Worm (Caenorhabditis elegans) whole organism, early embryonic: ENCODE results near the gene ZC190.5.

Experiments
- B0310.2 ChIP-seq: sonication (generic microtip); optimal IDR thresholded peaks from 2 replicates; lab custom pipeline; 2016; ENCODE audit warnings: mild to moderate bottlenecking, missing genetic modification characterization, missing compliant biosample characterization
- F13C5.2 ChIP-seq: sonication (generic microtip); optimal IDR thresholded peaks from 2 replicates; lab custom pipeline; 2017; ENCODE audit warnings: mild to moderate bottlenecking, missing genetic modification characterization, inconsistent platforms, missing compliant biosample characterization
- aly-1 ChIP-seq: sonication (generic microtip); optimal IDR thresholded peaks from 2 replicates; lab custom pipeline; 2016; ENCODE audit warnings: missing genetic modification characterization, missing compliant biosample characterization
- ama-1 ChIP-seq: fragments of 150-350 bp; optimal IDR thresholded peaks from 2 replicates; lab custom pipeline; 2014
- ceh-13 ChIP-seq: fragments of 200-800 bp; sonication (Bioruptor generic); optimal IDR thresholded peaks from 2 replicates; lab custom pipeline; 2018; ENCODE audit warnings: mild to moderate bottlenecking, missing genetic modification characterization, missing compliant biosample characterization
- ceh-36 ChIP-seq: sonication (generic microtip); optimal IDR thresholded peaks from 2 replicates; lab custom pipeline; 2016; ENCODE audit warnings: missing genetic modification characterization, inconsistent platforms, missing compliant biosample characterization
- ets-7 ChIP-seq: sonication (generic microtip); optimal IDR thresholded peaks from 2 replicates; lab custom pipeline; 2016; ENCODE audit warnings: missing genotype, missing genetic modification characterization, missing compliant biosample characterization
- flt-1 ChIP-seq: fragments of 200-800 bp; sonication (Bioruptor generic); IDR thresholded peaks from 2 replicates; pipeline ENCODE4 v1.3.6; 2022; ENCODE audit warnings: missing genetic modification characterization, missing compliant biosample characterization
- hmbx-1 ChIP-seq: sonication (generic microtip); optimal IDR thresholded peaks from 2 replicates; lab custom pipeline; 2016; ENCODE audit warnings: mild to moderate bottlenecking, missing genetic modification characterization, missing compliant biosample characterization
- hmg-4 ChIP-seq: fragments of 200-800 bp; sonication (Bioruptor generic); optimal IDR thresholded peaks from 2 replicates; lab custom pipeline; 2018; ENCODE audit warnings: mild to moderate bottlenecking, missing genetic modification characterization, missing compliant biosample characterization
- hnd-1 ChIP-seq: sonication (generic microtip); optimal IDR thresholded peaks from 2 replicates; lab custom pipeline; 2016; ENCODE audit warnings: missing genetic modification characterization, missing compliant biosample characterization
- pes-1 ChIP-seq: fragments of 200-800 bp; sonication (Bioruptor generic); IDR thresholded peaks from 2 replicates; pipeline ENCODE4 v1.3.6; 2022; ENCODE audit warnings: missing genetic modification reagents, missing genetic modification characterization, missing compliant biosample characterization
- scrt-1 ChIP-seq: fragments of 200-800 bp; sonication (Bioruptor generic); IDR thresholded peaks from 2 replicates; pipeline ENCODE4 v1.3.6; 2022; ENCODE audit warnings: missing genetic modification characterization, missing compliant biosample characterization
- sea-1 ChIP-seq: fragments of 200-800 bp; sonication (Bioruptor generic); conservative IDR thresholded peaks from 2 replicates; pipeline ENCODE4 v1.3.6; 2022; ENCODE audit warnings: missing genetic modification characterization, missing compliant biosample characterization
- tbx-11 ChIP-seq: fragments of 200-800 bp; sonication (Bioruptor generic); IDR thresholded peaks from 2 replicates; pipeline ENCODE4 v1.3.6; 2022; ENCODE audit warnings: missing genetic modification characterization, missing compliant biosample characterization
- tbx-37 ChIP-seq: fragments of 200-800 bp; sonication (Bioruptor generic); conservative IDR thresholded peaks from 2 replicates; pipeline ENCODE4 v1.3.6; 2022; ENCODE audit warnings: missing genetic modification reagents, missing genetic modification characterization, missing compliant biosample characterization
- tra-4 ChIP-seq: sonication (generic microtip); optimal IDR thresholded peaks from 2 replicates; lab custom pipeline; 2017; ENCODE audit warnings: missing genetic modification characterization, missing compliant biosample characterization

ZC190.5 gene

ce11 chrV:8632788-8633187 is 40.6 kb downstream of the ZC190.5 start:
- TF ChIP-seq tbx-37 (GFP tag; lab: Robert Waterston, UW) (no peak), flt-1 (no peak), tra-4 (tag; lab: Kevin White, UChicago) (no peak), ets-7 (tag; lab: Kevin White, UChicago) (no peak), scrt-1 (GFP tag; lab: Robert Waterston, UW) (no peak), ceh-36 (no peak), tbx-11 (GFP tag; lab: Robert Waterston, UW) (no peak), pes-1 (GFP tag; lab: Robert Waterston, UW) (no peak), B0310.2 (tag; lab: Kevin White, UChicago) (no peak), aly-1 (tag; lab: Kevin White, UChicago) (no peak), hmg-4 (GFP tag; lab: Kevin White, UChicago) (no peak), sea-1 (GFP tag; lab: Robert Waterston, UW) (no peak), ama-1 (lab: Kevin White, UChicago) (no peak), hnd-1 (no peak), F13C5.2 (tag; lab: Kevin White, UChicago) (no peak), hmbx-1 (tag; lab: Kevin White, UChicago) (no peak), ceh-13 (no peak)

ce11 chrV:8631277-8631765 is 42.1 kb downstream of the ZC190.5 start, which contains the start of gene atg-18:
TSS of gene atg-18 (minus strand) at chrV:8631327.
- TF ChIP-seq hmbx-1 (tag; lab: Kevin White, UChicago) = no peak
- peak; percentile 20; the same call in 1 of the 2 replicates for TF ChIP-seq tbx-37 (GFP tag; lab: Robert Waterston, UW)
- TF ChIP-seq F13C5.2 (tag; lab: Kevin White, UChicago) = peak; percentile 77
- no peak; the same call in 1 of the 2 replicates for TF ChIP-seq flt-1
- no peak for TF ChIP-seq hmg-4 (GFP tag; lab: Kevin White, UChicago)
- peak; percentile 33 for TF ChIP-seq ets-7 (tag; lab: Kevin White, UChicago)
- peak; percentile 43 for TF ChIP-seq aly-1 (tag; lab: Kevin White, UChicago)
- TF ChIP-seq ceh-13 = no peak
- TF ChIP-seq tra-4 (tag; lab: Kevin White, UChicago) = no peak
- peak; percentile 23 for TF ChIP-seq ceh-36
- TF ChIP-seq scrt-1 (GFP tag; lab: Robert Waterston, UW) = peak; percentile 65; the same call in 1 of the 2 replicates
- TF ChIP-seq tbx-11 (GFP tag; lab: Robert Waterston, UW) = peak; percentile 71; the same call in 1 of the 2 replicates
- TF ChIP-seq sea-1 (GFP tag; lab: Robert Waterston, UW) = peak; percentile 73
- TF ChIP-seq B0310.2 (tag; lab: Kevin White, UChicago) = no peak
- peak; percentile 28 for TF ChIP-seq hnd-1
- TF ChIP-seq pes-1 (GFP tag; lab: Robert Waterston, UW) = peak; percentile 67
- TF ChIP-seq ama-1 (lab: Kevin White, UChicago) = no peak

DNA sequence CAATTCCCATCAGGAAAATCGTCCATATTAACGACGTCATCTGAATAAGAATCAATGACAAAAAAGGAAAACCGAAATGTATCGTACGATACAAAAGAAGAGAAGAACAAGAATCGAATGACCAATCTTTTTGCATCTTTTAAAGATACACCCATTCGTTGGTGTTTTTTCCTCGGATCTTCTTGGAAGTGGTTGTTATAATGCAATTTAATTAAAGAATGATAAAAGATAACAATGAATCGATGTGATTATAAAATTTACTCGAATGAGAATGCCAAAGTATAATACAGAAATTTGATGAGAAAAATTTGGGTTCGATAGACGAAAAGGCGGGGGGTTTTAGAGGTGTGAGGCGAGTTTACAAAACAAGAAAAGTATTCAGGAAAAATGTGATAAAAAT is 44.4 kb downstream of the ZC190.5 start, which contains the start of gene F41E6.12:
Gene F41E6.12 (minus strand): TSS at position 101 of the 400 bp plus-strand sequence.
- no peak for TF ChIP-seq B0310.2 (tag; lab: Kevin White, UChicago)
- no peak for TF ChIP-seq ets-7 (tag; lab: Kevin White, UChicago)
- no peak for TF ChIP-seq ceh-36
- no peak for TF ChIP-seq ceh-13
- TF ChIP-seq hnd-1 = no peak
- no peak for TF ChIP-seq ama-1 (lab: Kevin White, UChicago)
- TF ChIP-seq tra-4 (tag; lab: Kevin White, UChicago) = no peak
- TF ChIP-seq F13C5.2 (tag; lab: Kevin White, UChicago) = no peak
- TF ChIP-seq tbx-37 (GFP tag; lab: Robert Waterston, UW) = no peak
- no peak for TF ChIP-seq hmbx-1 (tag; lab: Kevin White, UChicago)
- TF ChIP-seq tbx-11 (GFP tag; lab: Robert Waterston, UW) = no peak
- no peak for TF ChIP-seq hmg-4 (GFP tag; lab: Kevin White, UChicago)
- TF ChIP-seq sea-1 (GFP tag; lab: Robert Waterston, UW) = no peak
- TF ChIP-seq aly-1 (tag; lab: Kevin White, UChicago) = no peak
- TF ChIP-seq pes-1 (GFP tag; lab: Robert Waterston, UW) = no peak
- TF ChIP-seq scrt-1 (GFP tag; lab: Robert Waterston, UW) = no peak
- no peak for TF ChIP-seq flt-1

DNA sequence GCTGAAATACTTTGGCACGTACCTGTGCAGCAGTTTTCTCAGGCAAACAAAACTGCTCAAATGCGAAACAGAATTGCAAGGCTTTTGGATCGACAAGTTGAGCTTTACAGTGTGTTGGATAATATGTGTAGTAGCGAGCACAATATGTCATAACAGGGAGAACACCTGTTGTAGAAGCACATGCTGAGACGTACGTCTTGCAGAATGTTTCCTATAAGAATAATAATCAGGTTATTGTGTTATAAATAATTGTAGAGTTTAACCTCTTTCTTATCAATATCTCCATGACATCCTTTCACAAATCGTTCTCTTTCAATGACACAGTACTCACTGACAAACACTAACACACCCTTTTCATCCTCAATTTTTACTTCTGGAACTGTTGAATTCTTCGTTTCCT is 45.8 kb downstream of the ZC190.5 start:
- no peak for TF ChIP-seq pes-1 (GFP tag; lab: Robert Waterston, UW)

DNA sequence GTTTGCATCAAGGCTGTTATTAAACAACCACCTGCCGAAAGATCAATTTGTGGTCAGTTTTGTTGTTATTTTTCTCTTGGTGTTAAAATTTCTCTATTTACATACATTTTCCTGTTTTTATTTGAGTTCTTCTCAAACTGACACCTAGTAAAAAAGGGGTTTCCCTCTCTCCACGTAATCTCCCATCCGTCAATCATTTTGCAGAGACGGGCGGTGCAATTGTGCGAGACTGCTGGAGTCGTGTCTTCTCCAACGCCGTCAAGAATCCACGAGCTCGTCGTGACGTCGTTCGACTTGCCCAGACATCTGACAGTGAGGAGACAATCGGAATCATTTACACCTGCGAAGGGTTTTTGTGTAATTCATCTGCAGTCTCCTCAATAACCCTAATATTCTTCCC is 47.0 kb downstream of the ZC190.5 start:
- TF ChIP-seq hmbx-1 (tag; lab: Kevin White, UChicago) (no peak), hmg-4 (GFP tag; lab: Kevin White, UChicago) (no peak), ceh-36 (no peak), tbx-11 (GFP tag; lab: Robert Waterston, UW) (no peak), F13C5.2 (tag; lab: Kevin White, UChicago) (no peak), ets-7 (tag; lab: Kevin White, UChicago) (no peak), tbx-37 (GFP tag; lab: Robert Waterston, UW) (no peak), aly-1 (tag; lab: Kevin White, UChicago) (no peak), pes-1 (GFP tag; lab: Robert Waterston, UW) (no peak), flt-1 (no peak)

DNA sequence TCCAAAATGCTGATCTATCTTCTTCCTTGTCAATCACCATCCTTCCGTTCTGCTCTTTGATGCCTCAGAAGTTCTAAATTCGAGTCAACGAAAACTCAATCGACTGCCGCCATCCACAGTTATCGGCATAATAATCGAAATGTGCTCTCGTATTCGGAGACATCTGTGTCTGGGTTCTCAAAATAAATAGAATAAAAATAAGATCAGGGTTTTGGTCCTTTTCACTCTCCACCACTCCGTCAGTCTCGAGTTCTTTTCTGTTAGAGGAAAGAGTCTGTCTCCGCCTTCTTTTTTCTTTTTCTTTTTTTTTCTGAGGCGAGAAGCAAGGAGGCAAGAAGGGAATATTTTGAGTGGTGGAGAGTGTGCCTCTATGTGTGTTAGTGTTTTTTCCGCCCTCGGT is 49.6 kb downstream of the ZC190.5 start, which contains the start of gene F41E6.17:
Gene F41E6.17 (plus strand): TSS at position 348 of the 400 bp plus-strand sequence.
- no peak for TF ChIP-seq ceh-36
- no peak for TF ChIP-seq hmg-4 (GFP tag; lab: Kevin White, UChicago)
- TF ChIP-seq ceh-13 = no peak
- no peak for TF ChIP-seq hmbx-1 (tag; lab: Kevin White, UChicago)

ce11 chrV:8622314-8622713 is 51.1 kb downstream of the ZC190.5 start, which contains the start of gene F41E6.1:
TSS of gene F41E6.1 (plus strand) at chrV:8622614.
- TF ChIP-seq hmg-4 (GFP tag; lab: Kevin White, UChicago) (no peak), ceh-13 (no peak), ets-7 (tag; lab: Kevin White, UChicago) (no peak), aly-1 (tag; lab: Kevin White, UChicago) (no peak), tra-4 (tag; lab: Kevin White, UChicago) (no peak), tbx-11 (GFP tag; lab: Robert Waterston, UW) (no peak), F13C5.2 (tag; lab: Kevin White, UChicago) (no peak), pes-1 (GFP tag; lab: Robert Waterston, UW) (no peak)
